Worm (Caenorhabditis elegans): ENCODE results near the gene ZK697.1.

ce11 chrV:1708441-1708840 lies 44.2 kb upstream of the ZK697.1 start, which contains the start of gene srw-99:
- TF ChIP-seq unc-120 (tag; optimal IDR thresholded peaks at IDR 0.05; ENCODE audit: poor library complexity, severe bottlenecking) (no peak), pha-4 (tag; optimal IDR thresholded peaks at IDR 0.05) (no peak), ceh-43 (GFP tag; optimal IDR thresholded peaks at IDR 0.05) (no peak)

All from whole organism, mixed stage, embryonic.